Worm (Caenorhabditis elegans): ENCODE data around the gene sre-29.

DNA sequence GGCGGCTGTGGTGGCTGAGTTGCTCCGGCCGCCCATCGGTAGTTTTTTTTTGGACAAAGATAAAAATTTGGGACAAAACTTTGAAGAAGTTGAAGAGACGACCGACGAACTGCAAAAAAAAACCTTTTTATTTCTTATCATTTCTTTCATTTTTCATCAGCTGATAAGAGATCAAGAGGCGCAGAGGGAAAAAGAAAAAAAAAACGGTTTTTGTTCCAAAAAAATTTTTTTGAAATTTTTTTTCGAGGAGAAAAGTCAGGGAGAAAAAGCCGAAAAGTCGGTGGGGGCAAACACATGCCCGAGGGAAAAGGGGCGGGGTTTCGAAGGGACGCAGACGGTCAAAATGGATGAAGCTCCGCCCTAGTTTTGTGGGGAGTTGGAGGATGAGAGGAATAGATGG, 49.6 kb downstream of the sre-29 start, which contains the start of gene ras-1:
- TF ChIP-seq ama-1 (optimal IDR thresholded peaks at IDR 0.05) (no peak), pes-1 (GFP tag; IDR thresholded peaks at IDR 0.05) (no peak), sea-1 (GFP tag; conservative IDR thresholded peaks at IDR 0.05) (no peak), aly-1 (tag; optimal IDR thresholded peaks at IDR 0.05) (no peak), hmg-4 (GFP tag; optimal IDR thresholded peaks at IDR 0.05) (no peak), flt-1 (GFP tag; IDR thresholded peaks at IDR 0.05) (no peak), tra-4 (tag; optimal IDR thresholded peaks at IDR 0.05) (no peak), tbx-37 (GFP tag; conservative IDR thresholded peaks at IDR 0.05) (no peak), ceh-13 (GFP tag; optimal IDR thresholded peaks at IDR 0.05) (no peak), hmbx-1 (tag; optimal IDR thresholded peaks at IDR 0.05) (no peak), ceh-36 (tag; optimal IDR thresholded peaks at IDR 0.05) (no peak), ets-7 (tag; optimal IDR thresholded peaks at IDR 0.05) (no peak), scrt-1 (GFP tag; IDR thresholded peaks at IDR 0.05) (no peak)
